Fruit fly (Drosophila melanogaster): ENCODE results near the gene CG6333.

The CG6333 gene

dm6 chr3L:17486794-17487726 is 1.0 kb upstream of the CG6333 start, which contains the start of gene Oatp74D (continued):
- peak; percentile 48; the same call in 1 of the 3 replicates for TF ChIP-seq mld (GFP tag; IDR thresholded peaks at IDR 0.05; ENCODE audit: partially characterized antibody)
- no peak for TF ChIP-seq Vsx1 (GFP tag; optimal IDR thresholded peaks at IDR 0.05)
- TF ChIP-seq CG10543 (GFP tag; optimal IDR thresholded peaks at IDR 0.05), result peak; percentile 92
- TF ChIP-seq prd (optimal IDR thresholded peaks at IDR 0.05), result no peak
- peak; percentile 54 for TF ChIP-seq prd (GFP tag; IDR thresholded peaks at IDR 0.05)
- TF ChIP-seq CG1602 (GFP tag; optimal IDR thresholded peaks at IDR 0.05), result no peak
- TF ChIP-seq CG14860 (GFP tag; IDR thresholded peaks at IDR 0.05; ENCODE audit: partially characterized antibody), result no peak
- no peak for TF ChIP-seq sc (optimal IDR thresholded peaks at IDR 0.05)
- peak; percentile 7 for TF ChIP-seq sc (GFP tag; optimal IDR thresholded peaks at IDR 0.05)
- TF ChIP-seq repo (GFP tag; optimal IDR thresholded peaks at IDR 0.05), result no peak
- no peak for TF ChIP-seq CG1832 (GFP tag; optimal IDR thresholded peaks at IDR 0.05)
- peak; percentile 66 for TF ChIP-seq Hmr (GFP tag; optimal IDR thresholded peaks at IDR 0.05)
- TF ChIP-seq CG3995 (GFP tag; optimal IDR thresholded peaks at IDR 0.05), result no peak
- peak; percentile 22 for TF ChIP-seq onecut (GFP tag; IDR thresholded peaks at IDR 0.05)
- TF ChIP-seq HHEX (GFP tag; optimal IDR thresholded peaks at IDR 0.05), result peak; percentile 28
- TF ChIP-seq sisA (GFP tag; IDR thresholded peaks at IDR 0.05), result peak; percentile 16; the same call in 1 of the 2 replicates
- TF ChIP-seq CG9727 (GFP tag; optimal IDR thresholded peaks at IDR 0.05), result peak; percentile 63
- TF ChIP-seq gro (GFP tag; optimal IDR thresholded peaks at IDR 0.05), result peak; percentile 74
- TF ChIP-seq CG16779 (GFP tag; IDR thresholded peaks at IDR 0.05), result 0 out of 2 replicates have a peak, but pooled peaks have one; percentile 35
- peak; percentile 37; the same call in 1 of the 2 replicates for TF ChIP-seq tna (GFP tag; IDR thresholded peaks at IDR 0.05; ENCODE audit: partially characterized antibody)
- peak; percentile 58; the same call in 1 of the 3 replicates for TF ChIP-seq CG34422 (GFP tag; IDR thresholded peaks at IDR 0.05)
- peak; percentile 39 for TF ChIP-seq CG1603 (tag; optimal IDR thresholded peaks at IDR 0.05)
- peak; percentile 22 for TF ChIP-seq oc (tag; optimal IDR thresholded peaks at IDR 0.05)
- TF ChIP-seq CG1647 (GFP tag; optimal IDR thresholded peaks at IDR 0.05), result peak; percentile 13
- TF ChIP-seq Atf-2 (GFP tag; optimal IDR thresholded peaks at IDR 0.05), result peak; percentile 11
- no peak for TF ChIP-seq emc (GFP tag; optimal IDR thresholded peaks at IDR 0.05)
- TF ChIP-seq CG10366 (GFP tag; IDR thresholded peaks at IDR 0.05), result peak; percentile 14
- peak; percentile 79 for TF ChIP-seq CrebB (tag; optimal IDR thresholded peaks at IDR 0.05)
- peak; percentile 0 for TF ChIP-seq MESR4 (GFP tag; optimal IDR thresholded peaks at IDR 0.05)
- TF ChIP-seq Fer1 (GFP tag; optimal IDR thresholded peaks at IDR 0.05), result peak; percentile 74
- TF ChIP-seq CG15479 (GFP tag; optimal IDR thresholded peaks at IDR 0.05), result peak; percentile 59
- no peak for TF ChIP-seq Hmx (GFP tag; optimal IDR thresholded peaks at IDR 0.05)
- no peak for TF ChIP-seq Elba2 (GFP tag; optimal IDR thresholded peaks at IDR 0.05)
- TF ChIP-seq CG15011 (GFP tag; optimal IDR thresholded peaks at IDR 0.05), result peak; percentile 21
- TF ChIP-seq zen2 (GFP tag; IDR thresholded peaks at IDR 0.05; ENCODE audit: partially characterized antibody), result no peak; the same call in 2 of the 3 replicates
- TF ChIP-seq H2.0 (GFP tag; IDR thresholded peaks at IDR 0.05), result no peak; the same call in 1 of the 2 replicates
- TF ChIP-seq CG14014 (GFP tag; IDR thresholded peaks at IDR 0.05), result peak; percentile 49
- peak; percentile 43; the same call in 1 of the 2 replicates for TF ChIP-seq chm (GFP tag; IDR thresholded peaks at IDR 0.05)
- no peak for TF ChIP-seq maf-S (GFP tag; optimal IDR thresholded peaks at IDR 0.05)
- no peak for TF ChIP-seq CkIIα-i1 (GFP tag; IDR thresholded peaks at IDR 0.05)
- peak; percentile 88 for TF ChIP-seq CG4360 (GFP tag; IDR thresholded peaks at IDR 0.05)
- no peak for TF ChIP-seq da (GFP tag; optimal IDR thresholded peaks at IDR 0.05)
- no peak for TF ChIP-seq CG31441 (GFP tag; IDR thresholded peaks at IDR 0.05)
- peak; percentile 59; the same call in 2 of the 3 replicates for TF ChIP-seq ci (GFP tag; IDR thresholded peaks at IDR 0.05)
- peak; percentile 78 for TF ChIP-seq Deaf1 (tag; optimal IDR thresholded peaks at IDR 0.05)
- TF ChIP-seq H15 (GFP tag; IDR thresholded peaks at IDR 0.05), result 0 out of 3 replicates have a peak, but pooled peaks have one; percentile 5
- no peak for TF ChIP-seq Max (GFP tag; optimal IDR thresholded peaks at IDR 0.05)
- TF ChIP-seq Side (GFP tag; optimal IDR thresholded peaks at IDR 0.05), result peak; percentile 40

All from whole organism, embryonic.